Worm (Caenorhabditis elegans): ENCODE data around the gene C34B4.5.
A peak's percentile ranks its signal among the peaks of the same experiment; 100 is the strongest.

C34B4.5 gene

DNA sequence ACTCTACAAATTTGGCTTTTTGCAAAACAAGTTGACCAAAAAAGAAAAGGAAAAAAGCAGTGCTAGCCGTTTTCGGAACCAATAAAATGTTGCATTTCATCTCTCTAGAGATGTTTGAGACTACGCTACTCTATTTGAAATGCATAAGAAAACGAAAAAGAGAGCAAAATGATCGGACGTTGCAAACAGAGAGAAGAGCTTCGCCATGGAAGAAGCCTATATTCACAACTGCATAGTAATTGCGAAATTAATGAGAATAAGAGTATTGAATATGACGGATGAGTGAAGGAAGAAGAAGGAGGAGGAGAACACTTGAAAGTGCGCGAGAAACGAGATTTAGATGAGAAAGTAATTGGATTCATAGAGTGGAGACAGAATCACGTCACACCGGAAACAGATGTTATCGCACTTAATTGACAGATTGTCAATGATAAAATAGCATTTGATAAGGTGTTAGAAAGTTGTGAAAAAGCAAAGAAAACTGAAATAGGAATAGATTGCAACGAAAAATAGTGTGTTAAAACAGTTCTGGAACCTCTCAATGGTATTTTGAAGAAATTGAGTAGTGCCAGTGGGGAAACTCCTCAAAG is 10.2 kb downstream of the C34B4.5 start:
- TF ChIP-seq unc-55 (GFP tag; optimal IDR thresholded peaks at IDR 0.05) (peak; percentile 35), unc-42 (tag; optimal IDR thresholded peaks at IDR 0.05) (peak; percentile 87), tbx-7 (tag; optimal IDR thresholded peaks at IDR 0.05) (no peak), elt-2 (tag; optimal IDR thresholded peaks at IDR 0.05) (peak; percentile 29)

DNA sequence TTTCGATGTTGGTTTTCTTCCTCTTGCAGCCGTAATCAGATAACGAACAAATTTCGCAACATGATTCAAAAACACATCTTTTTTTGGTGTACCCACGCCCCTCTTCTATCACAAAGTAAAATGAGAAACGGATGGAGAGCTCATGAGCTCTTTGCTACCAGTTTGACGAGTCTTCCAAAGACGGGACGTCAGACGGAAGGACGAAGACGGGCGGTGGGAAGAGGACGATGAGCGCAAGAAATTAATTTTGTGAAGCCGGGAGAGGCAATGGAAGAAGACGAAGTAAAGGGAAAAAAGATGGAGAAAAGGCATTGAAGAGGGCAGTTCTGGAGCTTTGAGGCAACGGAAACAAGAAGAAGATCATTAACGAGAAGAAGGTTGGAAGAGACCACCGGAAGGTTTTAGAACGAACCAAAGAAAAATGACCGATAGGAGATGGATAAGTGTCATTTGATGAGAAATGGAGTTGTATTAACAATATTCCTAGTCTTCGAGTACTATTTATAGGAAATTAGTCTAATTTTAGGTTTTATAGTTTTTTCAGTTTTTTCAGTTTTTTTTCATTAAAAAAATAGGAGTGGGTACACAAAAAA is 15.9 kb downstream of the C34B4.5 start:
- TF ChIP-seq ceh-14 (tag; optimal IDR thresholded peaks at IDR 0.05) (peak; percentile 51), unc-3 (GFP tag; conservative IDR thresholded peaks at IDR 0.05) (no peak), unc-3 (tag; optimal IDR thresholded peaks at IDR 0.05) (no peak), unc-42 (tag; optimal IDR thresholded peaks at IDR 0.05) (peak; percentile 59), tbx-2 (tag; optimal IDR thresholded peaks at IDR 0.05) (peak; percentile 5), ceh-30 (tag; optimal IDR thresholded peaks at IDR 0.05) (no peak), ceh-31 (tag; optimal IDR thresholded peaks at IDR 0.05) (peak; percentile 2), lim-6 (tag; optimal IDR thresholded peaks at IDR 0.05) (peak; percentile 18)

DNA sequence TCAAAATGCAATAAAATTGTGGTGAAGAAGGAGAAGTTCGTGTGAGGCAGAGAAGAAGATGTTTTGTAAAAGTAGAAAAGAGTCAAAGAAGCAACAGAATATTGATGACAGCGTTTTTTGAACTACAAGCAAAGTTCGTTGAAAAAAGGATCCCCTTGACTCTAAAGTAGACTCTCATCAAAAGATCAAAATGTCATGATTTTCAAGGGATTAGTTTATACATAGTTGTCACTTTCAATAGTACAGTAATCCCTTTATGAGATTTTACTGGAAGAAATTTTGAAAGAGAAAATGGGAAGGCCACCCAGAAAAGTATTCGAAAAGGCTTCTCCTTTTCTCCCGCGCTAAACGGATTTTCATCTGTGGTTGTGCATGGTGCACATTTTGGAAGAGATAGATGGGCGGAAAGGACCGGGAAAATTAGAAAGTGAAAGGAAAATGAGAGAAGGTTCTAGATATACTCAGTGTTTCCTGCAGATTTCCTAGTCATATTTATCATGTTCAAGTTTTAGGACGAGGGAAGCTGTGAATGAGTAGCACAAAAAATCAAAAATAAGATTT is 17.3 kb downstream of the C34B4.5 start:
- no peak for TF ChIP-seq fax-1 (tag; optimal IDR thresholded peaks at IDR 0.05)
- TF ChIP-seq unc-42 (tag; optimal IDR thresholded peaks at IDR 0.05): peak; percentile 83

DNA sequence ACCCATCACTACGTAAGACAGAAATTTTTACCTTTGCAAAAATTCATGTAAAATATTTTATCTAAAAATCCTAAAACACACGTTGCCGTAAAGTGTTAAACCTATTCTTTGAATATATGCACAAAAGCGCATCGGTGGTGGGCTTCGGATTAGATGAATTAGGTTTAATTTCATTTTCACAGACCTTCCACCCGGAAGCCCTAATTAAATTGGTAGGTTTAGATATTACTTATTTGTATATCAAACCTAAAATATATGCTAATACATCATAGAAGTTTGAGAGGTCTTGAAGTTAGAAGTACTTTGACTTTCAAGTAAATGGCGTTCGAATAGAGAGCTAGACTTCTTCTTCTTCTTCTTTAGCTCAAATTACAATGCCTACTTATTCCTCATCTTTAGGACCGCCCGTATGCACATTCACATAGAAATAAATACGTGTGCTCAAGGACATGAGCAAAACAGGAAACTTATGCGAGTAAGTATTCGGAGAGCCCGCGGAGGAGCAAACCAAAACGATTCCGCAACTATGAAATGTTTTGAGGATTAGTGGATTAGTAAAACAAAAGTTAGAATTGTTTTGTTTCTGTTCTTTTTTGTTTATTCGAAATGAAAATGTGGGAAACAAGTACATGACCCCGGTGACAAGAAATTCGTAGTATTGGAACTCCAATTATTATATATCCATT is 18.9 kb downstream of the C34B4.5 start:
- TF ChIP-seq pros-1 (tag; optimal IDR thresholded peaks at IDR 0.05): no peak
- no peak for TF ChIP-seq pax-1 (tag; optimal IDR thresholded peaks at IDR 0.05)
- no peak for TF ChIP-seq hlh-30 (tag; optimal IDR thresholded peaks at IDR 0.05; ENCODE audit: insufficient read depth)
- no peak for TF ChIP-seq T23F11.4 (GFP tag; optimal IDR thresholded peaks at IDR 0.05)
- TF ChIP-seq unc-42 (tag; optimal IDR thresholded peaks at IDR 0.05): peak; percentile 52
- no peak for TF ChIP-seq sox-2 (GFP tag; IDR thresholded peaks at IDR 0.05)

ce11 chrV:13116114-13116603 is 20.4 kb downstream of the C34B4.5 start, which contains the start of gene acly-2:
TSS of gene acly-2 (plus strand) at chrV:13116488.
- TF ChIP-seq mec-3 (tag; optimal IDR thresholded peaks at IDR 0.05; ENCODE audit: borderline replicate concordance): no peak

DNA sequence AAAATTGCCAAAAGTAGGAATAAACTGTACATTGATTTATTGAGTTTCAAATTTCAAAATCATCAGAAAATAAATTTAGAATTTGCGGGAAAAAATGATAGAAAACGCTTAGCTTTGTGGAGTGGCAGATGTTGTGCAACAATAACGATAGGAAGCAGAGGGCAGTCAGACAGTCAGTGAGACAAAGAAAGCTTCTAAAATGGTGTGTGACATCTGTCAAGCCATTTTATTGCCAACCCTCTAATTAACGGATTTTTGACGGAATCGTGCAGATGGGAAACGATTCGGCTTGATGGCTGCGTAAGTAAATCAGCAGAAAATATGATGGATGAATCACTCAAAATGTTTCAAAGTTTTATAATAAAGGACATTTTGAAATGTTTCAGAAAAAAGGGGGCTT is 24.3 kb downstream of the C34B4.5 start, which contains the start of gene max-1:
max-1 (minus strand) TSS at position 124 of the 400 bp plus-strand sequence.
- no peak for TF ChIP-seq unc-42 (tag; optimal IDR thresholded peaks at IDR 0.05)
- TF ChIP-seq eyg-1 (tag; optimal IDR thresholded peaks at IDR 0.05): no peak
- TF ChIP-seq nhr-232 (tag; optimal IDR thresholded peaks at IDR 0.05): no peak
- TF ChIP-seq syd-9 (tag; optimal IDR thresholded peaks at IDR 0.05): no peak
- peak; percentile 25 for TF ChIP-seq unc-55 (GFP tag; optimal IDR thresholded peaks at IDR 0.05)
- no peak for TF ChIP-seq ceh-6 (GFP tag; optimal IDR thresholded peaks at IDR 0.05)
- TF ChIP-seq hlh-13 (GFP tag; optimal IDR thresholded peaks at IDR 0.05): no peak
- no peak for TF ChIP-seq gmeb-2 (tag; optimal IDR thresholded peaks at IDR 0.05)
- TF ChIP-seq ceh-31 (tag; optimal IDR thresholded peaks at IDR 0.05): peak; percentile 12

ce11 chrV:13121266-13121665 is 25.5 kb downstream of the C34B4.5 start:
- TF ChIP-seq odd-2 (tag; optimal IDR thresholded peaks at IDR 0.05) (no peak), mec-3 (tag; optimal IDR thresholded peaks at IDR 0.05; ENCODE audit: borderline replicate concordance) (no peak), ahr-1 (tag; optimal IDR thresholded peaks at IDR 0.05) (no peak), ref-2 (tag; optimal IDR thresholded peaks at IDR 0.05) (no peak), syd-9 (tag; optimal IDR thresholded peaks at IDR 0.05) (no peak), ceh-48 (tag; optimal IDR thresholded peaks at IDR 0.05) (no peak), rnt-1 (tag; optimal IDR thresholded peaks at IDR 0.05) (no peak), madf-2 (tag; optimal IDR thresholded peaks at IDR 0.05) (no peak), K09A11.1 (tag; optimal IDR thresholded peaks at IDR 0.05; ENCODE audit: insufficient read depth) (no peak), sdc-2 (tag; optimal IDR thresholded peaks at IDR 0.05) (no peak), eyg-1 (tag; optimal IDR thresholded peaks at IDR 0.05) (no peak), hlh-13 (GFP tag; optimal IDR thresholded peaks at IDR 0.05) (no peak), unc-55 (GFP tag; optimal IDR thresholded peaks at IDR 0.05) (no peak), hlh-6 (tag; optimal IDR thresholded peaks at IDR 0.05) (no peak), T23F11.4 (GFP tag; optimal IDR thresholded peaks at IDR 0.05) (no peak), pqm-1 (tag; optimal IDR thresholded peaks at IDR 0.05) (no peak), gmeb-2 (tag; optimal IDR thresholded peaks at IDR 0.05) (no peak)

Measured in whole organism, late embryonic.